Fruit fly (Drosophila melanogaster) whole organism, adult: ENCODE results near the gene TkR86C.

Experiments used
- CG11617 ChIP-seq: fragments of 200-800 bp; sonication (Bioruptor generic); optimal IDR thresholded peaks from 2 replicates; lab custom pipeline; 2017; ENCODE audit warnings: mild to moderate bottlenecking, missing biosample characterization, missing genetic modification reagents, missing genetic modification characterization
- CG12768 ChIP-seq: fragments of 200-800 bp; sonication (Bioruptor generic); optimal IDR thresholded peaks from 2 replicates; lab custom pipeline; 2017; ENCODE audit warnings: missing biosample characterization, missing genetic modification characterization, mild to moderate bottlenecking, moderate library complexity, missing genetic modification reagents
- CG14711 ChIP-seq: fragments of 200-800 bp; sonication (Bioruptor generic); optimal IDR thresholded peaks from 2 replicates; lab custom pipeline; 2018; ENCODE audit warnings: missing biosample characterization, mild to moderate bottlenecking, missing genetic modification characterization, moderate library complexity
- CG1620 ChIP-seq: fragments of 200-800 bp; sonication (Bioruptor generic); optimal IDR thresholded peaks from 2 replicates; lab custom pipeline; 2016; ENCODE audit warnings: missing biosample characterization, missing genetic modification characterization
- CG33017 ChIP-seq: fragments of 200-800 bp; sonication (Bioruptor generic); optimal IDR thresholded peaks from 2 replicates; lab custom pipeline; 2018; ENCODE audit warnings: missing biosample characterization, mild to moderate bottlenecking, missing genetic modification characterization, moderate library complexity
- CG5204 ChIP-seq: fragments of 200-800 bp; sonication (Bioruptor generic); optimal IDR thresholded peaks from 2 replicates; lab custom pipeline; 2016; ENCODE audit warnings: missing biosample characterization, missing genetic modification characterization
- CG7045 ChIP-seq: fragments of 200-800 bp; sonication (Bioruptor generic); optimal IDR thresholded peaks from 2 replicates; lab custom pipeline; 2017; ENCODE audit warnings: missing biosample characterization, mild to moderate bottlenecking, missing genetic modification characterization
- CG7101 ChIP-seq: fragments of 200-800 bp; sonication (Bioruptor generic); optimal IDR thresholded peaks from 2 replicates; lab custom pipeline; 2018; ENCODE audit warnings: missing biosample characterization, mild to moderate bottlenecking, missing genetic modification characterization, moderate library complexity
- Clk ChIP-seq: fragments of 200-800 bp; sonication (Bioruptor generic); optimal IDR thresholded peaks from 2 replicates; lab custom pipeline; 2017; ENCODE audit warnings: missing biosample characterization, missing genetic modification characterization
- Crg-1 ChIP-seq: fragments of 200-800 bp; sonication (Bioruptor generic); optimal IDR thresholded peaks from 2 replicates; lab custom pipeline; 2016; ENCODE audit warnings: missing biosample characterization, missing genetic modification characterization
- Hr96 ChIP-seq: fragments of 200-800 bp; sonication (Bioruptor generic); optimal IDR thresholded peaks from 2 replicates; lab custom pipeline; 2016; ENCODE audit warnings: missing biosample characterization, missing genetic modification characterization
- Mnt ChIP-seq: fragments of 200-800 bp; sonication (Bioruptor generic); optimal IDR thresholded peaks from 2 replicates; lab custom pipeline; 2016; ENCODE audit warnings: missing biosample characterization, mild to moderate bottlenecking, missing genetic modification characterization
- bab1 ChIP-seq: fragments of 200-800 bp; sonication (Bioruptor generic); optimal IDR thresholded peaks from 3 replicates; lab custom pipeline; 2019; ENCODE audit warnings: missing biosample characterization, mild to moderate bottlenecking, missing genetic modification characterization, moderate library complexity
- cic ChIP-seq: fragments of 200-800 bp; sonication (Bioruptor generic); optimal IDR thresholded peaks from 2 replicates; lab custom pipeline; 2017; ENCODE audit warnings: missing biosample characterization, mild to moderate bottlenecking, missing genetic modification characterization, moderate library complexity
- cnc ChIP-seq, 2 experiments: fragments of >200 bp; optimal IDR thresholded peaks; 2 replicates each; lab custom pipeline; 2017
- kay ChIP-seq: fragments of 200-800 bp; sonication (Bioruptor generic); peaks from one replicate; lab custom pipeline; 2016; ENCODE audit warnings: missing biosample characterization, missing genetic modification characterization, borderline replicate concordance
- ovo ChIP-seq: fragments of 200-800 bp; sonication (Bioruptor generic); optimal IDR thresholded peaks from 2 replicates; lab custom pipeline; 2016; ENCODE audit warnings: missing biosample characterization, missing genetic modification characterization
- pad ChIP-seq: fragments of 200-800 bp; sonication (Bioruptor generic); optimal IDR thresholded peaks from 3 replicates; lab custom pipeline; 2017; ENCODE audit warnings: missing biosample characterization, missing genetic modification characterization, mild to moderate bottlenecking, moderate library complexity, missing genetic modification reagents
- tj ChIP-seq: fragments of 200-800 bp; sonication (Bioruptor generic); optimal IDR thresholded peaks from 3 replicates; lab custom pipeline; 2017; ENCODE audit warnings: missing biosample characterization, mild to moderate bottlenecking, missing genetic modification characterization, moderate library complexity
- toe ChIP-seq: fragments of 200-800 bp; sonication (Bioruptor generic); optimal IDR thresholded peaks from 2 replicates; lab custom pipeline; 2016; ENCODE audit warnings: missing biosample characterization, missing genetic modification characterization

TkR86C gene

dm6 chr3R:10704975-10705374 is 46.1 kb downstream of the TkR86C start, which contains the start of gene CG31391:
Gene CG31391, minus strand, starts transcription at chr3R:10705075.
- no peak for TF ChIP-seq tj (GFP tag; lab: Kevin White, UChicago)
- TF ChIP-seq toe (GFP tag; lab: Kevin White, UChicago): no peak

- TF ChIP-seq Crg-1 (GFP tag; lab: Kevin White, UChicago) (no peak), CG11617 (GFP tag; lab: Kevin White, UChicago) (no peak), CG1620 (GFP tag; lab: Kevin White, UChicago) (no peak), CG7045 (GFP tag; lab: Kevin White, UChicago) (no peak), cnc (optimal IDR thresholded peaks at IDR 0.05; lab: Kevin White, UChicago) (no peak), CG14711 (tag; lab: Kevin White, UChicago) (no peak), bab1 (no peak), CG5204 (no peak), Mnt (GFP tag; lab: Kevin White, UChicago) (no peak), CG33017 (tag; lab: Kevin White, UChicago) (no peak), pad (no peak), Hr96 (no peak), cic (GFP tag; lab: Kevin White, UChicago) (no peak), ovo (GFP tag; lab: Kevin White, UChicago) (no peak), CG12768 (GFP tag; lab: Kevin White, UChicago) (no peak), kay (GFP tag; lab: Kevin White, UChicago) (no peak)
These were observed 50.4 kb downstream of the TkR86C start for dm6 chr3R:10700638-10701037.

- TF ChIP-seq CG1620 (GFP tag; lab: Kevin White, UChicago) (no peak), Crg-1 (GFP tag; lab: Kevin White, UChicago) (no peak), CG5204 (no peak), Clk (no peak), cnc (optimal IDR thresholded peaks at IDR 0.05; lab: Kevin White, UChicago) (no peak), cic (GFP tag; lab: Kevin White, UChicago) (peak; percentile 1), CG33017 (tag; lab: Kevin White, UChicago) (no peak), bab1 (no peak), CG7045 (GFP tag; lab: Kevin White, UChicago) (no peak), CG12768 (GFP tag; lab: Kevin White, UChicago) (no peak), kay (GFP tag; lab: Kevin White, UChicago) (no peak), CG7101 (tag; lab: Kevin White, UChicago) (no peak), CG14711 (tag; lab: Kevin White, UChicago) (no peak), ovo (GFP tag; lab: Kevin White, UChicago) (no peak), CG11617 (GFP tag; lab: Kevin White, UChicago) (peak; percentile 6), pad (no peak), tj (GFP tag; lab: Kevin White, UChicago) (peak; percentile 8), Mnt (GFP tag; lab: Kevin White, UChicago) (no peak), toe (GFP tag; lab: Kevin White, UChicago) (no peak), Hr96 (no peak)
These were observed 51.7 kb downstream of the TkR86C start for dm6 chr3R:10699020-10699951.

- TF ChIP-seq tj (GFP tag; lab: Kevin White, UChicago) (no peak), Hr96 (peak; percentile 53), CG12768 (GFP tag; lab: Kevin White, UChicago) (no peak), CG7101 (tag; lab: Kevin White, UChicago) (peak; percentile 18), cic (GFP tag; lab: Kevin White, UChicago) (no peak), pad (peak; percentile 22), Crg-1 (GFP tag; lab: Kevin White, UChicago) (peak; percentile 28), CG14711 (tag; lab: Kevin White, UChicago) (peak; percentile 15), cnc (optimal IDR thresholded peaks at IDR 0.05; lab: Kevin White, UChicago) (no peak), CG11617 (GFP tag; lab: Kevin White, UChicago) (no peak), CG33017 (tag; lab: Kevin White, UChicago) (no peak), toe (GFP tag; lab: Kevin White, UChicago) (peak; percentile 45), ovo (GFP tag; lab: Kevin White, UChicago) (no peak), CG1620 (GFP tag; lab: Kevin White, UChicago) (peak; percentile 46), Mnt (GFP tag; lab: Kevin White, UChicago) (peak; percentile 56), kay (GFP tag; lab: Kevin White, UChicago) (peak; percentile 68), CG7045 (GFP tag; lab: Kevin White, UChicago) (no peak), CG5204 (peak; percentile 19), Clk (no peak), bab1 (peak; percentile 11)
These were observed 54.7 kb downstream of the TkR86C start, which contains the start of the genes pug, CG14683 and CG46459 for dm6 chr3R:10696371-10696777. Gene pug, plus strand, starts transcription at chr3R:10696534. Gene CG14683, plus strand, starts transcription at chr3R:10696647. Gene CG46459, plus strand, starts transcription at chr3R:10696647.

dm6 chr3R:10688835-10689234 is 62.2 kb downstream of the TkR86C start:
- no peak for TF ChIP-seq Crg-1 (GFP tag; lab: Kevin White, UChicago)
- no peak for TF ChIP-seq Mnt (GFP tag; lab: Kevin White, UChicago)
- no peak for TF ChIP-seq toe (GFP tag; lab: Kevin White, UChicago)

- no peak for TF ChIP-seq tj (GFP tag; lab: Kevin White, UChicago)
- no peak for TF ChIP-seq CG5204
- TF ChIP-seq CG14711 (tag; lab: Kevin White, UChicago): no peak
- no peak for TF ChIP-seq cic (GFP tag; lab: Kevin White, UChicago)
- no peak for TF ChIP-seq CG33017 (tag; lab: Kevin White, UChicago)
- TF ChIP-seq kay (GFP tag; lab: Kevin White, UChicago): no peak
- TF ChIP-seq CG7101 (tag; lab: Kevin White, UChicago): no peak
- TF ChIP-seq CG12768 (GFP tag; lab: Kevin White, UChicago): no peak
- no peak for TF ChIP-seq cnc (optimal IDR thresholded peaks at IDR 0.05; lab: Kevin White, UChicago)
- no peak for TF ChIP-seq ovo (GFP tag; lab: Kevin White, UChicago)
- TF ChIP-seq toe (GFP tag; lab: Kevin White, UChicago): no peak
- no peak for TF ChIP-seq Clk
- no peak for TF ChIP-seq Hr96
- no peak for TF ChIP-seq CG7045 (GFP tag; lab: Kevin White, UChicago)
- TF ChIP-seq pad: no peak
- TF ChIP-seq CG1620 (GFP tag; lab: Kevin White, UChicago): no peak
- no peak for TF ChIP-seq Mnt (GFP tag; lab: Kevin White, UChicago)
These were observed 62.9 kb downstream of the TkR86C start for dm6 chr3R:10688160-10688559.
